Worm (Caenorhabditis elegans) whole organism, L1 larva: ENCODE results near the gene srsx-14.
A peak's percentile ranks its signal among the peaks of the same experiment; 100 is the strongest.

Experiments
- C04F5.9 ChIP-seq: sonication (generic microtip); optimal IDR thresholded peaks from 2 replicates; lab custom pipeline; 2016; ENCODE audit warnings: missing genetic modification characterization, missing compliant biosample characterization
- aha-1 ChIP-seq: fragments of 150-350 bp; optimal IDR thresholded peaks from 2 replicates; lab custom pipeline; 2014; ENCODE audit warnings: missing biosample characterization, missing genetic modification characterization
- blmp-1 ChIP-seq: fragments of 150-350 bp; optimal IDR thresholded peaks from 2 replicates; lab custom pipeline; 2014; ENCODE audit warnings: missing biosample characterization, missing genetic modification characterization
- ceh-63 ChIP-seq: fragments of 200-800 bp; sonication (Bioruptor generic); optimal IDR thresholded peaks from 2 replicates; lab custom pipeline; 2018; ENCODE audit warnings: mild to moderate bottlenecking, missing genetic modification characterization, missing compliant biosample characterization
- ceh-82 ChIP-seq, 3 experiments: fragments of 150-350 bp in 1 of 3; sonication (generic microtip) in 2 of 3; optimal IDR thresholded peaks; 2 replicates each; lab custom pipeline; 2014 to 2017; ENCODE audit warnings: missing biosample characterization in 3 of 3, missing genetic modification characterization in 3 of 3
- ces-1 ChIP-seq: fragments of 150-350 bp; optimal IDR thresholded peaks from 2 replicates; lab custom pipeline; 2014; ENCODE audit warnings: missing biosample characterization, missing genetic modification reagents, missing genetic modification characterization
- dpl-1 ChIP-seq, 3 experiments: fragments of 150-350 bp in 2 of 3; sonication (generic microtip) in 1 of 3; optimal IDR thresholded peaks; 2 replicates each; lab custom pipeline; 2014 to 2017; ENCODE audit warnings: missing biosample characterization in 3 of 3, missing genetic modification characterization in 3 of 3, missing genetic modification reagents in 3 of 3
- efl-1 ChIP-seq, 4 experiments: fragments of 150-350 bp; optimal IDR thresholded peaks in 3 of 4; peaks in 1 of 4; 1 replicate in 1 of 4; 2 replicates in 3 of 4; lab custom pipeline; 2014; ENCODE audit warnings: missing biosample characterization in 2 of 4, missing genetic modification characterization in 2 of 4, missing genetic modification reagents in 2 of 4
- efl-3 ChIP-seq: fragments of 200-800 bp; sonication (Bioruptor generic); optimal IDR thresholded peaks from 2 replicates; lab custom pipeline; 2018; ENCODE audit warnings: mild to moderate bottlenecking, missing genetic modification characterization, missing compliant biosample characterization
- egl-13 ChIP-seq: sonication (generic microtip); optimal IDR thresholded peaks from 2 replicates; lab custom pipeline; 2016; ENCODE audit warnings: missing genotype, missing genetic modification reagents, missing genetic modification characterization, missing compliant biosample characterization
- egl-27 ChIP-seq, 2 experiments: fragments of 150-350 bp in 1 of 2; sonication (generic microtip); optimal IDR thresholded peaks; 3 replicates each; lab custom pipeline; 2017 to 2018; ENCODE audit warnings: missing biosample characterization in 2 of 2, missing genetic modification characterization in 2 of 2, missing genetic modification reagents in 2 of 2
- elt-3 ChIP-seq, 6 experiments: fragments of 150-350 bp in 1 of 6; sonication (generic microtip); optimal IDR thresholded peaks; 2 replicates each; lab custom pipeline; 2017 to 2018; ENCODE audit warnings: missing biosample characterization in 6 of 6, missing genetic modification characterization in 6 of 6, inconsistent platforms in 1 of 6
- ets-5 ChIP-seq: fragments of 200-800 bp; sonication (Bioruptor generic); IDR thresholded peaks from 2 replicates; pipeline ENCODE4 v1.3.6; 2022; ENCODE audit warnings: missing genetic modification characterization, missing compliant biosample characterization
- fkh-4 ChIP-seq: sonication (generic microtip); optimal IDR thresholded peaks from 2 replicates; lab custom pipeline; 2016; ENCODE audit warnings: missing compliant biosample characterization, missing genetic modification characterization, borderline replicate concordance
- fkh-8 ChIP-seq: sonication (generic microtip); optimal IDR thresholded peaks from 2 replicates; lab custom pipeline; 2016; ENCODE audit warnings: mild to moderate bottlenecking, missing genetic modification characterization, missing compliant biosample characterization
- grh-1 ChIP-seq: fragments of 200-800 bp; sonication (Bioruptor generic); IDR thresholded peaks from 2 replicates; pipeline ENCODE4 v1.3.6; 2022; ENCODE audit warnings: missing genetic modification reagents, missing genetic modification characterization, missing compliant biosample characterization
- irx-1 ChIP-seq: sonication (generic microtip); optimal IDR thresholded peaks from 2 replicates; lab custom pipeline; 2016; ENCODE audit warnings: missing genetic modification characterization, missing compliant biosample characterization
- isw-1 ChIP-seq: fragments of 200-800 bp; sonication (Bioruptor generic); IDR thresholded peaks from 2 replicates; pipeline ENCODE4 v1.3.6; 2022; ENCODE audit warnings: missing genetic modification characterization, missing compliant biosample characterization
- jun-1 ChIP-seq: fragments of 150-350 bp; optimal IDR thresholded peaks from 2 replicates; lab custom pipeline; 2014; ENCODE audit warnings: missing biosample characterization, missing genetic modification reagents, missing genetic modification characterization
- lin-13 ChIP-seq: fragments of 150-350 bp; optimal IDR thresholded peaks from 2 replicates; lab custom pipeline; 2014; ENCODE audit warnings: missing biosample characterization, missing genetic modification reagents, missing genetic modification characterization
- lin-14 ChIP-seq: fragments of 200-800 bp; sonication (Bioruptor generic); optimal IDR thresholded peaks from 2 replicates; lab custom pipeline; 2018; ENCODE audit warnings: mild to moderate bottlenecking, missing genetic modification characterization, moderate library complexity, missing compliant biosample characterization
- lin-15B ChIP-seq: fragments of 150-350 bp; sonication (generic microtip); optimal IDR thresholded peaks from 3 replicates; lab custom pipeline; 2014; ENCODE audit warnings: missing biosample characterization, missing genetic modification characterization
- lin-35 ChIP-seq, 2 experiments: fragments of 150-350 bp; optimal IDR thresholded peaks; 2 replicates each; lab custom pipeline; 2014; ENCODE audit warnings: missing biosample characterization in 2 of 2, missing genetic modification characterization in 2 of 2, missing genetic modification reagents in 2 of 2
- lin-39 ChIP-seq: fragments of 150-350 bp; optimal IDR thresholded peaks from 2 replicates; lab custom pipeline; 2014; ENCODE audit warnings: missing biosample characterization, missing genetic modification reagents, missing genetic modification characterization
- lir-3 ChIP-seq: sonication (generic microtip); optimal IDR thresholded peaks from 2 replicates; lab custom pipeline; 2016; ENCODE audit warnings: mild to moderate bottlenecking, missing genetic modification characterization, moderate library complexity, missing compliant biosample characterization; ENCODE audit not compliant: poor library complexity
- mab-9 ChIP-seq: fragments of 200-800 bp; sonication (Bioruptor generic); IDR thresholded peaks from 2 replicates; pipeline ENCODE4 v1.3.6; 2022; ENCODE audit warnings: missing genetic modification reagents, missing genetic modification characterization, missing compliant biosample characterization
- mef-2 ChIP-seq: fragments of 150-350 bp; optimal IDR thresholded peaks from 2 replicates; lab custom pipeline; 2014; ENCODE audit warnings: missing biosample characterization, missing genetic modification characterization
- mep-1 ChIP-seq: fragments of 150-350 bp; optimal IDR thresholded peaks from 2 replicates; lab custom pipeline; 2014; ENCODE audit warnings: missing biosample characterization, missing genetic modification characterization
- nhr-11 ChIP-seq: fragments of 150-350 bp; optimal IDR thresholded peaks from 2 replicates; lab custom pipeline; 2014; ENCODE audit warnings: missing biosample characterization, missing genetic modification characterization
- nhr-12 ChIP-seq: sonication (generic microtip); optimal IDR thresholded peaks from 2 replicates; lab custom pipeline; 2017; ENCODE audit warnings: missing biosample characterization, missing genetic modification characterization
- nhr-19 ChIP-seq: fragments of 200-800 bp; sonication (Bioruptor generic); conservative IDR thresholded peaks from 2 replicates; pipeline ENCODE4 v1.3.6; 2022; ENCODE audit warnings: missing genetic modification characterization, missing compliant biosample characterization
- nhr-71 ChIP-seq: sonication (generic microtip); optimal IDR thresholded peaks from 2 replicates; lab custom pipeline; 2016; ENCODE audit warnings: mild to moderate bottlenecking, missing genetic modification characterization, moderate library complexity, missing compliant biosample characterization
- nhr-77 ChIP-seq: fragments of 150-350 bp; optimal IDR thresholded peaks from 2 replicates; lab custom pipeline; 2014; ENCODE audit warnings: missing biosample characterization, missing genetic modification characterization
- nhr-84 ChIP-seq: sonication (generic microtip); optimal IDR thresholded peaks from 2 replicates; lab custom pipeline; 2017; ENCODE audit warnings: missing biosample characterization, missing genetic modification characterization
- nhr-85 ChIP-seq: sonication (generic microtip); peaks from one replicate; lab custom pipeline; 2016; ENCODE audit warnings: missing genetic modification characterization, inconsistent platforms, missing compliant biosample characterization
- pag-3 ChIP-seq: sonication (generic microtip); optimal IDR thresholded peaks from 2 replicates; lab custom pipeline; 2017; ENCODE audit warnings: missing genetic modification characterization, mild to moderate bottlenecking, missing compliant biosample characterization, antibody characterized with exemption, borderline replicate concordance; ENCODE audit not compliant: insufficient read depth
- pax-3 ChIP-seq: fragments of 200-800 bp; sonication (Bioruptor generic); optimal IDR thresholded peaks from 2 replicates; lab custom pipeline; 2018; ENCODE audit warnings: mild to moderate bottlenecking, missing genetic modification characterization, moderate library complexity, missing compliant biosample characterization
- pqm-1 ChIP-seq: sonication (generic microtip); optimal IDR thresholded peaks from 3 replicates; lab custom pipeline; 2017; ENCODE audit warnings: missing biosample characterization, missing genetic modification characterization
- skn-1 ChIP-seq: fragments of 150-350 bp; optimal IDR thresholded peaks from 2 replicates; lab custom pipeline; 2014; ENCODE audit warnings: missing biosample characterization, missing genetic modification characterization
- snu-23 ChIP-seq: sonication (generic microtip); optimal IDR thresholded peaks from 2 replicates; lab custom pipeline; 2016; ENCODE audit warnings: missing genetic modification characterization, missing compliant biosample characterization
- sup-37 ChIP-seq: fragments of 200-800 bp; sonication (Bioruptor generic); optimal IDR thresholded peaks from 2 replicates; lab custom pipeline; 2018; ENCODE audit warnings: mild to moderate bottlenecking, missing genetic modification characterization, missing compliant biosample characterization
- tlp-1 ChIP-seq: fragments of 150-350 bp; optimal IDR thresholded peaks from 2 replicates; lab custom pipeline; 2014; ENCODE audit warnings: missing biosample characterization, missing genetic modification characterization
- unc-130 ChIP-seq: fragments of 150-350 bp; optimal IDR thresholded peaks from 2 replicates; lab custom pipeline; 2017; ENCODE audit warnings: missing biosample characterization, missing genetic modification characterization, inconsistent platforms
- unc-30 ChIP-seq: sonication (generic microtip); optimal IDR thresholded peaks from 2 replicates; lab custom pipeline; 2017; ENCODE audit warnings: missing biosample characterization, missing genetic modification characterization
- unc-98 ChIP-seq: fragments of 200-800 bp; sonication (Bioruptor generic); IDR thresholded peaks from 2 replicates; pipeline ENCODE4 v1.3.6; 2022; ENCODE audit warnings: missing genetic modification characterization, missing compliant biosample characterization
- xbp-1 ChIP-seq: sonication (generic microtip); optimal IDR thresholded peaks from 2 replicates; lab custom pipeline; 2016; ENCODE audit warnings: missing genetic modification characterization, missing compliant biosample characterization
- zip-4 ChIP-seq: fragments of 200-800 bp; sonication (Bioruptor generic); optimal IDR thresholded peaks from 2 replicates; lab custom pipeline; 2018; ENCODE audit warnings: mild to moderate bottlenecking, missing genetic modification characterization, moderate library complexity, missing compliant biosample characterization
- ztf-11 ChIP-seq, 2 experiments: sonication (generic microtip); optimal IDR thresholded peaks; 2 replicates each; lab custom pipeline; 2016 to 2017; ENCODE audit warnings: missing genetic modification characterization in 2 of 2, missing biosample characterization in 1 of 2, missing compliant biosample characterization in 1 of 2
- ztf-4 ChIP-seq: fragments of 150-350 bp; optimal IDR thresholded peaks from 2 replicates; lab custom pipeline; 2014; ENCODE audit warnings: missing biosample characterization, missing genetic modification characterization

srsx-14 gene

ce11 chrIV:5598515-5599132 lies 28.3 kb downstream of the srsx-14 start:
- TF ChIP-seq lin-14 (GFP tag; lab: Kevin White, UChicago) (peak; percentile 28), sup-37 (no peak), nhr-12 (tag; lab: Kevin White, UChicago) (no peak), nhr-77 (peak; percentile 17), grh-1 (GFP tag; lab: Robert Waterston, UW) (no peak), fkh-8 (tag; lab: Kevin White, UChicago) (no peak), irx-1 (no peak), lir-3 (tag; lab: Kevin White, UChicago) (no peak), efl-3 (no peak), dpl-1 (GFP tag; optimal IDR thresholded peaks at IDR 0.05; lab: Kevin White, UChicago) (no peak), lin-15B (no peak), lin-35 (GFP tag; optimal IDR thresholded peaks at IDR 0.05; lab: Kevin White, UChicago) (peak in 1 of 2 experiments; percentile 11), lin-39 (tag; lab: Kevin White, UChicago) (no peak), elt-3 (tag; optimal IDR thresholded peaks at IDR 0.05; lab: Kevin White, UChicago) (no peak), nhr-11 (no peak), nhr-19 (GFP tag; lab: Robert Waterston, UW) (no peak), blmp-1 (tag; lab: Kevin White, UChicago) (peak; percentile 57), ztf-4 (no peak), nhr-85 (tag; lab: Kevin White, UChicago) (no peak), fkh-4 (tag; lab: Kevin White, UChicago) (no peak), pax-3 (no peak), ces-1 (GFP tag; lab: Kevin White, UChicago) (no peak), mab-9 (no peak), isw-1 (GFP tag; lab: Robert Waterston, UW) (no peak), efl-1 (optimal IDR thresholded peaks at IDR 0.05; lab: Kevin White, UChicago) (no peak), efl-1 (GFP tag; optimal IDR thresholded peaks at IDR 0.05 in 1 of 2; lab: Kevin White, UChicago) (no peak), nhr-84 (tag; lab: Kevin White, UChicago) (no peak), mep-1 (tag; lab: Kevin White, UChicago) (peak; percentile 14), ets-5 (no peak), egl-27 (tag; optimal IDR thresholded peaks at IDR 0.05; lab: Kevin White, UChicago) (no peak), xbp-1 (tag; lab: Kevin White, UChicago) (no peak)
- TF ChIP-seq, all 84 proteins: peak for 5

- TF ChIP-seq unc-30 (tag; lab: Kevin White, UChicago) (no peak), jun-1 (tag; lab: Kevin White, UChicago) (no peak), pqm-1 (tag; lab: Kevin White, UChicago) (no peak), nhr-71 (peak; percentile 30), grh-1 (GFP tag; lab: Robert Waterston, UW) (no peak), zip-4 (GFP tag; lab: Kevin White, UChicago) (no peak), ztf-11 (tag; optimal IDR thresholded peaks at IDR 0.05; lab: Kevin White, UChicago) (no peak), ceh-63 (GFP tag; lab: Kevin White, UChicago) (no peak), ets-5 (no peak), ces-1 (GFP tag; lab: Kevin White, UChicago) (no peak), snu-23 (GFP tag; lab: Kevin White, UChicago) (peak; percentile 37), ceh-82 (tag; optimal IDR thresholded peaks at IDR 0.05; lab: Kevin White, UChicago) (no peak), skn-1 (tag; lab: Kevin White, UChicago) (no peak), unc-130 (tag; lab: Kevin White, UChicago) (no peak), tlp-1 (tag; lab: Kevin White, UChicago) (no peak), nhr-11 (no peak), aha-1 (tag; lab: Kevin White, UChicago) (no peak), pax-3 (peak; percentile 83), lin-14 (GFP tag; lab: Kevin White, UChicago) (no peak), lin-39 (tag; lab: Kevin White, UChicago) (no peak), lir-3 (tag; lab: Kevin White, UChicago) (no peak), nhr-12 (tag; lab: Kevin White, UChicago) (no peak), pag-3 (tag; lab: Kevin White, UChicago) (no peak), fkh-4 (tag; lab: Kevin White, UChicago) (peak; percentile 36), ztf-4 (peak; percentile 9), dpl-1 (GFP tag; optimal IDR thresholded peaks at IDR 0.05; lab: Kevin White, UChicago) (no peak), lin-15B (no peak), mef-2 (tag; lab: Kevin White, UChicago) (no peak), egl-13 (tag; lab: Kevin White, UChicago) (peak; percentile 33), lin-13 (GFP tag; lab: Kevin White, UChicago) (no peak), unc-98 (GFP tag; lab: Robert Waterston, UW) (no peak), C04F5.9 (no peak), nhr-84 (tag; lab: Kevin White, UChicago) (no peak)
Measured at ce11 chrIV:5595567-5595966, 31.4 kb downstream of the srsx-14 start.
